Fruit fly (Drosophila melanogaster) whole organism, embryonic: Measurements from ENCODE around the gene CG7903.

ENCODE experiments used
- BEAF-32 ChIP-seq: fragments of 200-800 bp; sonication (Bioruptor generic); optimal IDR thresholded peaks from 3 replicates; lab custom pipeline; 2017; ENCODE audit warnings: missing biosample characterization, missing genetic modification characterization, mild to moderate bottlenecking, moderate library complexity, missing genetic modification reagents
- BtbVII ChIP-seq: fragments of 200-800 bp; sonication (Bioruptor generic); optimal IDR thresholded peaks from 3 replicates; lab custom pipeline; 2017; ENCODE audit warnings: missing biosample characterization, mild to moderate bottlenecking, missing genetic modification characterization
- CG13894 ChIP-seq: fragments of 200-800 bp; sonication (Bioruptor generic); optimal IDR thresholded peaks from 3 replicates; lab custom pipeline; 2018; ENCODE audit warnings: missing biosample characterization, mild to moderate bottlenecking, missing genetic modification characterization, moderate library complexity
- CG14667 ChIP-seq: fragments of 200-800 bp; sonication (Bioruptor generic); IDR thresholded peaks from 2 replicates; pipeline ENCODE4 v1.3.6; 2022; ENCODE audit warnings: missing biosample characterization, missing genetic modification characterization
- CG15073 ChIP-seq: fragments of 200-800 bp; sonication (Bioruptor generic); optimal IDR thresholded peaks from 2 replicates; lab custom pipeline; 2016; ENCODE audit warnings: missing biosample characterization, missing genetic modification characterization
- CG15479 ChIP-seq: fragments of 200-800 bp; sonication (Bioruptor generic); optimal IDR thresholded peaks from 3 replicates; lab custom pipeline; 2019; ENCODE audit warnings: missing biosample characterization, mild to moderate bottlenecking, missing genetic modification characterization, moderate library complexity
- CG16863 ChIP-seq: fragments of 200-800 bp; sonication (Bioruptor generic); optimal IDR thresholded peaks from 3 replicates; lab custom pipeline; 2016; ENCODE audit warnings: missing biosample characterization, missing genetic modification characterization
- CG17802 ChIP-seq: fragments of 200-800 bp; sonication (Bioruptor generic); optimal IDR thresholded peaks from 2 replicates; lab custom pipeline; 2018; ENCODE audit warnings: missing biosample characterization, mild to moderate bottlenecking, missing genetic modification characterization, moderate library complexity
- CG17829 ChIP-seq: fragments of 200-800 bp; optimal IDR thresholded peaks from 2 replicates; lab custom pipeline; 2019; ENCODE audit warnings: missing biosample characterization, mild to moderate bottlenecking, missing genetic modification characterization, moderate library complexity
- CG1832 ChIP-seq: fragments of 200-800 bp; sonication (Bioruptor generic); optimal IDR thresholded peaks from 2 replicates; lab custom pipeline; 2017; ENCODE audit warnings: missing biosample characterization, mild to moderate bottlenecking, missing genetic modification characterization, inconsistent platforms
- CG2116 ChIP-seq: fragments of 200-800 bp; sonication (Bioruptor generic); optimal IDR thresholded peaks from 3 replicates; lab custom pipeline; 2018; ENCODE audit warnings: missing biosample characterization, mild to moderate bottlenecking, missing genetic modification characterization
- CG2712 ChIP-seq: fragments of 200-800 bp; optimal IDR thresholded peaks from 3 replicates; lab custom pipeline; 2019; ENCODE audit warnings: missing biosample characterization, mild to moderate bottlenecking, missing genetic modification characterization, moderate library complexity
- CG31224 ChIP-seq: fragments of 200-800 bp; sonication (Bioruptor generic); IDR thresholded peaks from 2 replicates; pipeline ENCODE4 v1.3.6; 2022; ENCODE audit warnings: missing biosample characterization, missing genetic modification characterization
- CG33213 ChIP-seq: fragments of 200-800 bp; sonication (Bioruptor generic); optimal IDR thresholded peaks from 3 replicates; lab custom pipeline; 2016; ENCODE audit warnings: missing biosample characterization, missing genetic modification characterization
- CG6813 ChIP-seq: fragments of 200-800 bp; sonication (Bioruptor generic); optimal IDR thresholded peaks from 2 replicates; lab custom pipeline; 2017; ENCODE audit warnings: missing biosample characterization, missing genetic modification characterization, mild to moderate bottlenecking, moderate library complexity, missing genetic modification reagents
- Chrac-16 ChIP-seq: fragments of 200-800 bp; sonication (Bioruptor generic); optimal IDR thresholded peaks from 3 replicates; lab custom pipeline; 2016; ENCODE audit warnings: missing biosample characterization, missing genetic modification characterization
- Deaf1 ChIP-seq: fragments of 200-800 bp; optimal IDR thresholded peaks from 3 replicates; lab custom pipeline; 2019; ENCODE audit warnings: missing biosample characterization, mild to moderate bottlenecking, missing genetic modification characterization, moderate library complexity
- Doc3 ChIP-seq: fragments of 200-800 bp; sonication (Bioruptor generic); IDR thresholded peaks from 3 replicates; pipeline ENCODE4 v1.3.6; 2022; ENCODE audit warnings: missing biosample characterization, missing genetic modification characterization; ENCODE audit not compliant: partially characterized antibody
- Fer1 ChIP-seq: fragments of 200-800 bp; sonication (Bioruptor generic); optimal IDR thresholded peaks from 2 replicates; lab custom pipeline; 2017; ENCODE audit warnings: missing biosample characterization, mild to moderate bottlenecking, missing genetic modification characterization
- H2.0 ChIP-seq: fragments of 200-800 bp; sonication (Bioruptor generic); IDR thresholded peaks from 2 replicates; pipeline ENCODE4 v1.3.6; 2022; ENCODE audit warnings: missing biosample characterization, missing genetic modification characterization
- HHEX ChIP-seq: fragments of 200-800 bp; sonication (Bioruptor generic); optimal IDR thresholded peaks from 3 replicates; lab custom pipeline; 2017; ENCODE audit warnings: missing biosample characterization, mild to moderate bottlenecking, missing genetic modification characterization, missing genetic modification reagents
- MESR4 ChIP-seq: fragments of 200-800 bp; sonication (Bioruptor generic); optimal IDR thresholded peaks from 2 replicates; lab custom pipeline; 2018; ENCODE audit warnings: missing biosample characterization, mild to moderate bottlenecking, missing genetic modification characterization, moderate library complexity
- MTF-1 ChIP-seq: fragments of 200-800 bp; sonication (Bioruptor generic); optimal IDR thresholded peaks from 2 replicates; lab custom pipeline; 2018; ENCODE audit warnings: missing biosample characterization, mild to moderate bottlenecking, missing genetic modification characterization, borderline replicate concordance
- Nf-YB ChIP-seq: fragments of 200-800 bp; sonication (Bioruptor generic); optimal IDR thresholded peaks from 3 replicates; lab custom pipeline; 2019; ENCODE audit warnings: missing biosample characterization, mild to moderate bottlenecking, missing genetic modification characterization, moderate library complexity
- NfI ChIP-seq: fragments of 200-800 bp; sonication (Bioruptor generic); optimal IDR thresholded peaks from 3 replicates; lab custom pipeline; 2018; ENCODE audit warnings: missing biosample characterization, mild to moderate bottlenecking, missing genetic modification characterization, moderate library complexity
- Usf ChIP-seq: fragments of 200-800 bp; sonication (Bioruptor generic); optimal IDR thresholded peaks from 2 replicates; lab custom pipeline; 2017; ENCODE audit warnings: missing genotype, missing biosample characterization, missing genetic modification characterization
- bigmax ChIP-seq: fragments of 200-800 bp; sonication (Bioruptor generic); optimal IDR thresholded peaks from 2 replicates; lab custom pipeline; 2018; ENCODE audit warnings: missing biosample characterization, mild to moderate bottlenecking, missing genetic modification characterization
- cato ChIP-seq: fragments of 200-800 bp; sonication (Bioruptor generic); optimal IDR thresholded peaks from 2 replicates; lab custom pipeline; 2016; ENCODE audit warnings: missing biosample characterization, missing genetic modification characterization, borderline replicate concordance
- chm ChIP-seq: fragments of 200-800 bp; sonication (Bioruptor generic); IDR thresholded peaks from 2 replicates; pipeline ENCODE4 v1.3.6; 2022; ENCODE audit warnings: missing biosample characterization, missing genetic modification characterization
- crp ChIP-seq, 2 experiments: fragments of 200-800 bp; sonication (Bioruptor generic); optimal IDR thresholded peaks; 2 replicates in 1 of 2; 3 replicates in 1 of 2; lab custom pipeline; 2017; ENCODE audit warnings: missing biosample characterization in 2 of 2, missing genetic modification characterization in 2 of 2, mild to moderate bottlenecking in 1 of 2, moderate library complexity in 1 of 2
- exex ChIP-seq: fragments of 200-800 bp; sonication (Bioruptor generic); optimal IDR thresholded peaks from 4 replicates; lab custom pipeline; 2018; ENCODE audit warnings: missing biosample characterization, mild to moderate bottlenecking, missing genetic modification characterization, moderate library complexity
- fd96Cb ChIP-seq: fragments of 200-800 bp; sonication (Bioruptor generic); optimal IDR thresholded peaks from 2 replicates; lab custom pipeline; 2018; ENCODE audit warnings: missing biosample characterization, mild to moderate bottlenecking, missing genetic modification characterization, moderate library complexity
- gce ChIP-seq: fragments of 200-800 bp; sonication (Bioruptor generic); IDR thresholded peaks from 3 replicates; pipeline ENCODE4 v1.3.6; 2022; ENCODE audit warnings: missing biosample characterization, missing genetic modification characterization
- gfzf ChIP-seq: fragments of 200-800 bp; sonication (Bioruptor generic); optimal IDR thresholded peaks from 2 replicates; lab custom pipeline; 2016; ENCODE audit warnings: missing biosample characterization, mild to moderate bottlenecking, missing genetic modification characterization, moderate library complexity
- inv ChIP-seq: fragments of 200-800 bp; sonication (Bioruptor generic); IDR thresholded peaks from 2 replicates; pipeline ENCODE4 v1.3.6; 2022; ENCODE audit warnings: missing biosample characterization, missing genetic modification characterization; ENCODE audit not compliant: partially characterized antibody
- lola ChIP-seq, 3 experiments: fragments of >200 bp in 2 of 3; fragments of 200-800 bp in 1 of 3; sonication (Bioruptor generic) in 1 of 3; optimal IDR thresholded peaks; 2 replicates each; lab custom pipeline; 2017 to 2019; ENCODE audit warnings: missing biosample characterization in 3 of 3, missing genetic modification characterization in 3 of 3, mild to moderate bottlenecking in 1 of 3, moderate library complexity in 1 of 3
- onecut ChIP-seq: fragments of 200-800 bp; sonication (Bioruptor generic); IDR thresholded peaks from 2 replicates; pipeline ENCODE4 v1.3.6; 2022; ENCODE audit warnings: missing biosample characterization, missing genetic modification characterization
- pan ChIP-seq, 4 experiments: fragments of >200 bp in 3 of 4; fragments of 200-800 bp in 1 of 4; sonication (Bioruptor generic) in 1 of 4; optimal IDR thresholded peaks in 3 of 4; IDR thresholded peaks in 1 of 4; 2 replicates each; pipeline versions ENCODE4 v1.3.6 to Lab custom; 2017 to 2022; ENCODE audit warnings: missing biosample characterization in 2 of 4, missing genetic modification characterization in 2 of 4, mixed read lengths in 1 of 4
- pzg ChIP-seq: fragments of 200-800 bp; sonication (Bioruptor generic); optimal IDR thresholded peaks from 3 replicates; lab custom pipeline; 2018; ENCODE audit warnings: missing biosample characterization, mild to moderate bottlenecking, missing genetic modification characterization, moderate library complexity
- rib ChIP-seq: fragments of 200-800 bp; sonication (Bioruptor generic); IDR thresholded peaks from 2 replicates; pipeline ENCODE4 v1.3.6; 2022; ENCODE audit warnings: missing biosample characterization, missing genetic modification characterization
- sim ChIP-seq: fragments of 200-800 bp; sonication (Bioruptor generic); IDR thresholded peaks from 2 replicates; pipeline ENCODE4 v1.3.6; 2022; ENCODE audit warnings: missing biosample characterization, missing genetic modification characterization
- slp2 ChIP-seq: fragments of 200-800 bp; sonication (Bioruptor generic); optimal IDR thresholded peaks from 2 replicates; lab custom pipeline; 2016; ENCODE audit warnings: missing biosample characterization, missing genetic modification characterization
- sob ChIP-seq: fragments of 200-800 bp; sonication (Bioruptor generic); IDR thresholded peaks from 2 replicates; pipeline ENCODE4 v1.3.6; 2022; ENCODE audit warnings: missing biosample characterization, missing genetic modification characterization
- stc ChIP-seq: fragments of 200-800 bp; sonication (Bioruptor generic); IDR thresholded peaks from 2 replicates; pipeline ENCODE4 v1.3.6; 2022; ENCODE audit warnings: missing biosample characterization, missing genetic modification characterization
- tio ChIP-seq: fragments of 200-800 bp; sonication (Bioruptor generic); optimal IDR thresholded peaks from 2 replicates; lab custom pipeline; 2017; ENCODE audit warnings: missing biosample characterization, missing genetic modification characterization, inconsistent platforms
- tup ChIP-seq: fragments of 200-800 bp; sonication (Bioruptor generic); optimal IDR thresholded peaks from 2 replicates; lab custom pipeline; 2016; ENCODE audit warnings: missing biosample characterization, mild to moderate bottlenecking, missing genetic modification characterization, moderate library complexity
- zfh1 ChIP-seq: fragments of 200-800 bp; sonication (Bioruptor generic); IDR thresholded peaks from 3 replicates; pipeline ENCODE4 v1.3.6; 2022; ENCODE audit warnings: missing biosample characterization, missing genetic modification characterization

Gene CG7903

dm6 chr3R:29997607-29998236 is 2.7 kb upstream of the CG7903 start, which contains the start of the genes CG15525 and CG11504 (continued):
- peak; percentile 51; the same call in 1 of the 3 replicates for TF ChIP-seq zfh1
- TF ChIP-seq gce (GFP tag; lab: Robert Waterston, UW): no peak
- peak; percentile 60 for TF ChIP-seq onecut (GFP tag; lab: Robert Waterston, UW)
- no peak for TF ChIP-seq Nf-YB (GFP tag; lab: Kevin White, UChicago)
- TF ChIP-seq, all 482 proteins: peak for 215

- TF ChIP-seq Deaf1 (tag; lab: Kevin White, UChicago) (no peak), HHEX (no peak), lola (GFP tag; optimal IDR thresholded peaks at IDR 0.05; lab: Kevin White, UChicago) (no peak), Fer1 (peak; percentile 24), CG16863 (no peak), Doc3 (GFP tag; lab: Robert Waterston, UW) (no peak), CG17829 (tag; lab: Kevin White, UChicago) (no peak), Usf (GFP tag; lab: Kevin White, UChicago) (no peak), CG2712 (tag; lab: Kevin White, UChicago) (no peak), fd96Cb (tag; lab: Kevin White, UChicago) (no peak), sim (no peak), pan (optimal IDR thresholded peaks at IDR 0.05; lab: Kevin White, UChicago) (no peak), pan (GFP tag; optimal IDR thresholded peaks at IDR 0.05 in 1 of 2, IDR thresholded peaks at IDR 0.05 in 1 of 2) (no peak), slp2 (no peak), CG6813 (GFP tag; lab: Kevin White, UChicago) (no peak), chm (GFP tag; lab: Robert Waterston, UW) (no peak), MESR4 (GFP tag; lab: Kevin White, UChicago) (peak; percentile 62), exex (tag; lab: Kevin White, UChicago) (no peak), H2.0 (no peak), cato (GFP tag; lab: Kevin White, UChicago) (no peak), rib (GFP tag; lab: Robert Waterston, UW) (no peak), sob (GFP tag; lab: Robert Waterston, UW) (no peak), CG17802 (tag; lab: Kevin White, UChicago) (no peak), CG14667 (GFP tag; lab: Robert Waterston, UW) (no peak), pzg (GFP tag; lab: Kevin White, UChicago) (peak; percentile 40), MTF-1 (GFP tag; lab: Kevin White, UChicago) (no peak), inv (GFP tag; lab: Robert Waterston, UW) (no peak), BEAF-32 (GFP tag; lab: Kevin White, UChicago) (peak; percentile 17), CG15073 (GFP tag; lab: Kevin White, UChicago) (no peak), BtbVII (GFP tag; lab: Kevin White, UChicago) (no peak), CG15479 (GFP tag; lab: Kevin White, UChicago) (no peak), CG13894 (tag; lab: Kevin White, UChicago) (peak; percentile 55), crp (GFP tag; optimal IDR thresholded peaks at IDR 0.05; lab: Kevin White, UChicago) (peak in 1 of 2 experiments; percentile 21), CG2116 (GFP tag; lab: Kevin White, UChicago) (peak; percentile 98), bigmax (GFP tag; lab: Kevin White, UChicago) (peak; percentile 32), Chrac-16 (GFP tag; lab: Kevin White, UChicago) (no peak), CG33213 (GFP tag; lab: Kevin White, UChicago) (no peak), CG1832 (GFP tag; lab: Kevin White, UChicago) (no peak), NfI (GFP tag; lab: Kevin White, UChicago) (no peak), tio (no peak), gfzf (GFP tag; lab: Kevin White, UChicago) (peak; percentile 4), CG31224 (GFP tag; lab: Robert Waterston, UW) (no peak), stc (GFP tag; lab: Robert Waterston, UW) (no peak), tup (GFP tag; lab: Kevin White, UChicago) (no peak)
These were observed 1.9 kb downstream of the CG7903 start, which contains the start of gene Acph-1 for dm6 chr3R:29993134-29993533. Acph-1 (minus strand) TSS chr3R:29993411.
